Worm (Caenorhabditis elegans) whole organism, L2 larva: ENCODE measurements around the gene B0496.11.

Source experiments
- Y55F3AM.14 ChIP-seq: fragments of 200-800 bp; sonication (Bioruptor generic); optimal IDR thresholded peaks from 2 replicates; lab custom pipeline; 2018; ENCODE audit warnings: mild to moderate bottlenecking, missing genetic modification characterization, missing compliant biosample characterization
- blmp-1 ChIP-seq: sonication (generic microtip); optimal IDR thresholded peaks from 2 replicates; lab custom pipeline; 2017; ENCODE audit warnings: missing genetic modification characterization, mild to moderate bottlenecking, missing compliant biosample characterization, antibody characterized with exemption, moderate library complexity; ENCODE audit not compliant: insufficient read depth
- elt-1 ChIP-seq: fragments of 150-350 bp; optimal IDR thresholded peaks from 2 replicates; lab custom pipeline; 2014; ENCODE audit warnings: missing biosample characterization, missing genetic modification characterization
- fos-1 ChIP-seq: fragments of 150-350 bp; optimal IDR thresholded peaks from 2 replicates; lab custom pipeline; 2014; ENCODE audit warnings: missing biosample characterization, missing genetic modification characterization
- lin-13 ChIP-seq: fragments of 150-350 bp; optimal IDR thresholded peaks from 2 replicates; lab custom pipeline; 2014; ENCODE audit warnings: missing biosample characterization, missing genetic modification reagents, missing genetic modification characterization
- mab-5 ChIP-seq: fragments of 150-350 bp; optimal IDR thresholded peaks from 2 replicates; lab custom pipeline; 2014; ENCODE audit warnings: missing biosample characterization, missing genetic modification characterization
- mdl-1 ChIP-seq, 2 experiments: fragments of 150-350 bp in 1 of 2; sonication (generic microtip) in 1 of 2; optimal IDR thresholded peaks; 2 replicates each; lab custom pipeline; 2017; ENCODE audit warnings: missing biosample characterization in 2 of 2, missing genetic modification characterization in 2 of 2
- nhr-12 ChIP-seq: fragments of 150-350 bp; optimal IDR thresholded peaks from 2 replicates; lab custom pipeline; 2014; ENCODE audit warnings: missing biosample characterization, missing genetic modification characterization
- snpc-4 ChIP-seq: fragments of 150-350 bp; optimal IDR thresholded peaks from 2 replicates; lab custom pipeline; 2014; ENCODE audit warnings: missing biosample characterization, missing genetic modification characterization
- unc-39 ChIP-seq: fragments of 150-350 bp; optimal IDR thresholded peaks from 2 replicates; lab custom pipeline; 2014; ENCODE audit warnings: missing biosample characterization, missing genetic modification characterization
- unc-62 ChIP-seq: fragments of 150-350 bp; optimal IDR thresholded peaks from 2 replicates; lab custom pipeline; 2014; ENCODE audit warnings: missing biosample characterization, missing genetic modification reagents, missing genetic modification characterization
- ztf-4 ChIP-seq: fragments of 150-350 bp; optimal IDR thresholded peaks from 2 replicates; lab custom pipeline; 2014; ENCODE audit warnings: missing biosample characterization, missing genetic modification characterization

DNA sequence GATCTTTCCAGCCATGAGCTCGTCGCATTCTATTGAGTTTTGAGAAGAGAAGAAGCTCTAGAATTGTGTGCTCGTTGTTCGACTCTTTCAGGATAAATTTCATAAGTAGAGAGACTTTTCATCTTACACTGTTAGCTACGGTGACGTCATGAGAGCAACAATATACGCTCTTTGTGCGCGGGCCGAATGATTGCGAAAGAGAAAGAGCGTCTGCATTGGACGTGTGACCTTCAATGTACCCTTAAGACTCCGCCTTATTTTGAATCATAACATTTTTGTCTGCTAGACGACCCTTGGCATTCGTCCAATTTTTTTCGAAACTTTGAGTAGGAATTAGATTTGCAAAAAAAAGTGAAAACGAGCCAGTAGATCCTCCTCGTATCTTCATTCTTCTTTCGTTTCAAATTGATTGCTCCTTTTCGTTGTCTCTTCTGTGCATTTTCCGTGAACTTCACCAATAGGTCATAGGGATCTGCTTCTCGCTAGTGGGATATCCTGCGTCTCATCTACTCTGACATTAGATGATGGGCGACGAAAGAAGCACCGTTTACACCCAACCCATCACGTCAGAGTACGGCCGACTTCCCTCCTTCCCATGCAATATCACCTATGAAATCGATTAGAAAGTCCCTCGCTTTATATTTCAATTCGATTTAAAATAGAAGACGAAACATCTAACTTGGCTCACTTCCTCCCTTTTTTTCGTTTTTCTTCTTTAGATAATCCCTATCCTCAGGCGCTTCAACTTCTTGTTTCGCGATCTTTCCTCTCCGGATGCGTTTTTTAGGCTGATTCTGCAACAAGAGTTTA is 42.0 kb downstream of the B0496.11 start:
- peak in 1 of 2 experiments; percentile 9 for TF ChIP-seq mdl-1 (tag; optimal IDR thresholded peaks at IDR 0.05; lab: Kevin White, UChicago)
- TF ChIP-seq nhr-12 (tag; lab: Kevin White, UChicago), result no peak
- no peak for TF ChIP-seq ztf-4 (tag; lab: Kevin White, UChicago)
- TF ChIP-seq unc-39 (tag; lab: Kevin White, UChicago), result no peak
- no peak for TF ChIP-seq snpc-4 (tag; lab: Kevin White, UChicago)
- TF ChIP-seq unc-62 (GFP tag; lab: Kevin White, UChicago), result no peak
- no peak for TF ChIP-seq mab-5 (tag; lab: Kevin White, UChicago)
- TF ChIP-seq fos-1, result peak; percentile 10
- no peak for TF ChIP-seq blmp-1 (tag; lab: Kevin White, UChicago)
- no peak for TF ChIP-seq elt-1 (tag; lab: Kevin White, UChicago)
- TF ChIP-seq Y55F3AM.14 (GFP tag; lab: Kevin White, UChicago), result no peak
- peak; percentile 27 for TF ChIP-seq lin-13 (GFP tag; lab: Kevin White, UChicago)
